Worm (Caenorhabditis elegans) whole organism, L4 larva: Measurements from ENCODE around the gene C05D12.1.

Experiments used
- ZK546.5 ChIP-seq, 2 experiments: sonication (generic microtip); optimal IDR thresholded peaks; 2 replicates each; lab custom pipeline; 2017; ENCODE audit warnings: missing biosample characterization in 2 of 2, missing genetic modification characterization in 2 of 2
- ceh-28 ChIP-seq: fragments of 150-350 bp; optimal IDR thresholded peaks from 2 replicates; lab custom pipeline; 2014; ENCODE audit warnings: missing biosample characterization, missing genetic modification reagents, missing genetic modification characterization
- nhr-42 ChIP-seq: fragments of 200-800 bp; sonication (Bioruptor generic); IDR thresholded peaks from 2 replicates; pipeline ENCODE4 v1.3.6; 2022; ENCODE audit warnings: missing genetic modification characterization, missing compliant biosample characterization
- unc-130 ChIP-seq: sonication (generic microtip); optimal IDR thresholded peaks from 2 replicates; lab custom pipeline; 2016; ENCODE audit warnings: missing genetic modification reagents, missing genetic modification characterization, missing compliant biosample characterization

DNA sequence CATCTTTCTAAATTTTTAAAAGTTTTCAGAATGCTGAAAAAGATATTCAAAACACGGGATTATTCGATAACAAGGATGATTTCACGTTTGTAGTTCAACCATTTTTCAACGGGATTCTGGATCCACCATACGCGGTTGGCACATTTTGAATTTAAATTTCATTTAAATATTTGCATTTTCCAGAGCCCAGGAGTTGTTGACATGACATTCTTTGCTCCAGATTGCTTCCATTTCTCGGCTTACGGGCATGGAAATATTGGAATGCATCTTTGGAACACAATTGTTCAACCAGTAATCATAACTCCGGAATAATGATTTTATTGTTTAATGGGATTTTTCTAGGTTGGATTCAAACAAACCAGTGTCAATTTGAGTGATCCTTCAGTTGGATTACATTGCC is 35.3 kb upstream of the C05D12.1 start:
- TF ChIP-seq ceh-28 (no peak), nhr-42 (GFP tag; lab: Robert Waterston, UW) (no peak), ZK546.5 (tag; optimal IDR thresholded peaks at IDR 0.05; lab: Kevin White, UChicago) (no peak), unc-130 (GFP tag; lab: Kevin White, UChicago) (no peak)
